Worm (Caenorhabditis elegans) whole organism, L2 larva: ENCODE measurements around the gene W02B12.13.

Source experiments
- ZK546.5 ChIP-seq: sonication (generic microtip); optimal IDR thresholded peaks from 2 replicates; lab custom pipeline; 2017; ENCODE audit warnings: missing biosample characterization, missing genetic modification characterization
- alr-1 ChIP-seq: fragments of 150-350 bp; optimal IDR thresholded peaks from 2 replicates; lab custom pipeline; 2014; ENCODE audit warnings: missing biosample characterization, missing genetic modification characterization
- nhr-23 ChIP-seq: fragments of 150-350 bp; optimal IDR thresholded peaks from 2 replicates; lab custom pipeline; 2014; ENCODE audit warnings: missing biosample characterization, missing genetic modification reagents, missing genetic modification characterization
- nhr-77 ChIP-seq: fragments of 150-350 bp; optimal IDR thresholded peaks from 2 replicates; lab custom pipeline; 2014; ENCODE audit warnings: missing biosample characterization, missing genetic modification characterization

DNA sequence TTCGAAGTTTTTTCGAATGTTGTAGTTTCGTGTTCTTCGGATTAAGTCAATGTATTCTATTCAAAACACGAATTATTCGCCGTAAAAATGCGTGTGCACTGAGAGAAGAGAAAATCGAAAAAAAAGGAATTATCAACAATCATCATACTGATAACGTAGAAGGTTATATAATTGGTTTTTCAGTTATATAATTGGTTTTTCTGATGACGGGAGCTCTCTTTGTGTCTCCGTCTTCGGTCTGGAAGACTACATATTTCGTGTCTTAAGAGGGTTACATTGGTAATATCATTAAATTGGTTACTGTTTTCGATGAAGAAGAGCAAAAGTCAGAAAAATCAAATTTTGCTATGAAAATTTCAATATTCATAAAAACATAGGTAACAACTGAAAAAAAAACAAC is 14.8 kb downstream of the W02B12.13 start:
- TF ChIP-seq alr-1 (tag; lab: Kevin White, UChicago) (no peak), ZK546.5 (no peak), nhr-23 (no peak), nhr-77 (no peak)
